Worm (Caenorhabditis elegans): ENCODE results near the gene dmd-8.

DNA sequence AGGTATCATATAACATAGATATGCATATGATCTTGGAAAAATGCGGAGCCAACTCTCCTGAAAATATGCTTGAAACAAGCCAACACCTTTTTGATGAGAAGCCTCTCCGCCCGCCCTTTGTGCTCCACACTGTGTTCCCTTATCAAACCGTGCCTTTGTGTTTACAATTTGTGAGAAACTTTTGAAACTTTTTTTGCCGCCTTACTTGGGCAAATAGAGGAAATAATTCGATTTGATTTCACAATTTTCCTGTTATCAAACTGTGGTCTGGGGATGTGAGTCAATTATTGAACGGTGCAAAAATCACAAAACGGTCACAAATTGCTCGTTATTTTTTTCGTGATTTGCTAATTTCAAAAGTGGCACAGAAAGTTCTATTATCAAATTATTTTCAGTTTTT, 3.7 kb downstream of the dmd-8 start:
- TF ChIP-seq nhr-11 (tag; optimal IDR thresholded peaks at IDR 0.05) (no peak), nhr-23 (tag; optimal IDR thresholded peaks at IDR 0.05) (no peak), unc-62 (GFP tag; optimal IDR thresholded peaks at IDR 0.05) (no peak), elt-2 (tag; optimal IDR thresholded peaks at IDR 0.05) (peak; percentile 93), egl-27 (tag; optimal IDR thresholded peaks at IDR 0.05) (no peak)
